Worm (Caenorhabditis elegans) whole organism, young adult: ENCODE data around the gene F47G9.4.

ENCODE experiments used
- akir-1 ChIP-seq: fragments of 200-800 bp; sonication (Bioruptor generic); optimal IDR thresholded peaks from 2 replicates; lab custom pipeline; 2018; ENCODE audit warnings: mild to moderate bottlenecking, missing genetic modification characterization, moderate library complexity, missing compliant biosample characterization
- ama-1 ChIP-seq, 3 experiments: fragments of 150-350 bp in 1 of 3; sonication (generic microtip) in 2 of 3; optimal IDR thresholded peaks; 2 replicates each; lab custom pipeline; 2014 to 2018; ENCODE audit warnings: missing biosample characterization in 2 of 3, missing genetic modification characterization in 2 of 3, missing genetic modification reagents in 2 of 3
- ceh-91 ChIP-seq: fragments of 200-800 bp; sonication (Bioruptor generic); IDR thresholded peaks from 2 replicates; pipeline ENCODE4 v1.3.6; 2022; ENCODE audit warnings: missing genetic modification reagents, missing genetic modification characterization, missing compliant biosample characterization
- pbrm-1 ChIP-seq: fragments of 200-800 bp; sonication (Bioruptor generic); IDR thresholded peaks from 2 replicates; pipeline ENCODE4 v1.3.6; 2022; ENCODE audit warnings: missing genetic modification reagents, missing genetic modification characterization, missing compliant biosample characterization
- snpc-4 ChIP-seq, 5 experiments: fragments of 150-350 bp in 1 of 5; sonication (generic microtip) in 4 of 5; optimal IDR thresholded peaks; 2 replicates each; lab custom pipeline; 2014 to 2018; ENCODE audit warnings: missing genetic modification characterization in 5 of 5, missing biosample characterization in 3 of 5, antibody characterized with exemption in 2 of 5, mild to moderate bottlenecking in 2 of 5, missing compliant biosample characterization in 2 of 5, missing genotype in 2 of 5, moderate library complexity in 2 of 5, missing genetic modification reagents in 1 of 5
- sptf-2 ChIP-seq: fragments of 200-800 bp; sonication (Bioruptor generic); optimal IDR thresholded peaks from 2 replicates; lab custom pipeline; 2018; ENCODE audit warnings: mild to moderate bottlenecking, missing genetic modification characterization, missing compliant biosample characterization
- tbp1 ChIP-seq: fragments of 200-800 bp; sonication (Bioruptor generic); optimal IDR thresholded peaks from 2 replicates; lab custom pipeline; 2018; ENCODE audit warnings: mild to moderate bottlenecking, missing genetic modification characterization, missing compliant biosample characterization
- ztf-3 ChIP-seq: fragments of 200-800 bp; sonication (Bioruptor generic); optimal IDR thresholded peaks from 2 replicates; lab custom pipeline; 2018; ENCODE audit warnings: mild to moderate bottlenecking, missing genetic modification characterization, missing compliant biosample characterization

ce11 chrV:11299406-11299805, 22.2 kb downstream of the F47G9.4 start:
- TF ChIP-seq ceh-91 (GFP tag; lab: Robert Waterston, UW) (no peak), snpc-4 (GFP tag; optimal IDR thresholded peaks at IDR 0.05; lab: Kevin White, UChicago) (no peak), snpc-4 (tag; optimal IDR thresholded peaks at IDR 0.05; lab: Kevin White, UChicago) (no peak), tbp1 (no peak), ama-1 (optimal IDR thresholded peaks at IDR 0.05; lab: Kevin White, UChicago) (no peak), ama-1 (GFP tag; optimal IDR thresholded peaks at IDR 0.05; lab: Kevin White, UChicago) (no peak), akir-1 (GFP tag; lab: Kevin White, UChicago) (no peak), ztf-3 (GFP tag; lab: Kevin White, UChicago) (no peak), pbrm-1 (GFP tag; lab: Robert Waterston, UW) (no peak), sptf-2 (no peak)
